Worm (Caenorhabditis elegans): ENCODE results near the gene npp-3.

- TF ChIP-seq klf-2 (GFP tag; conservative IDR thresholded peaks at IDR 0.05): no peak
- no peak for TF ChIP-seq T22C8.4 (GFP tag; IDR thresholded peaks at IDR 0.05)
Observed at ce11 chrII:11819824-11820223, 54.8 kb downstream of the npp-3 start, which contains the start of gene Y6D1A.2.
